Fruit fly (Drosophila melanogaster) whole organism, wandering third instar larva: ENCODE data around the gene Srp68.

Experiments
- CG32264 ChIP-seq: fragments of 200-800 bp; sonication (Bioruptor generic); optimal IDR thresholded peaks from 2 replicates; lab custom pipeline; 2016; ENCODE audit warnings: missing biosample characterization, missing genetic modification characterization
- CrebA ChIP-seq: fragments of 200-800 bp; sonication (Bioruptor generic); optimal IDR thresholded peaks from 2 replicates; lab custom pipeline; 2016; ENCODE audit warnings: missing biosample characterization, mild to moderate bottlenecking, missing genetic modification characterization, borderline replicate concordance
- Dif ChIP-seq: fragments of 200-275, 200-300 bp; sonication (Bioruptor generic); optimal IDR thresholded peaks from 2 replicates; lab custom pipeline; 2018; ENCODE audit warnings: missing biosample characterization, missing genetic modification characterization; ENCODE audit not compliant: partially characterized antibody
- HLH106 ChIP-seq: fragments of 200-800 bp; optimal IDR thresholded peaks from 3 replicates; lab custom pipeline; 2019; ENCODE audit warnings: missing biosample characterization, mild to moderate bottlenecking, missing genetic modification characterization, moderate library complexity
- Hnf4 ChIP-seq: fragments of 200-800 bp; sonication (Bioruptor generic); optimal IDR thresholded peaks from 2 replicates; lab custom pipeline; 2016; ENCODE audit warnings: missing biosample characterization, mild to moderate bottlenecking, missing genetic modification characterization
- Hr83 ChIP-seq: fragments of 200-300 bp; sonication (Bioruptor generic); optimal IDR thresholded peaks from 2 replicates; lab custom pipeline; 2016; ENCODE audit warnings: missing biosample characterization, mild to moderate bottlenecking, missing genetic modification characterization, moderate library complexity; ENCODE audit not compliant: poor library complexity, severe bottlenecking
- Myc ChIP-seq: fragments of >200 bp; optimal IDR thresholded peaks from 2 replicates; lab custom pipeline; 2017
- N ChIP-seq: fragments of >200 bp; optimal IDR thresholded peaks from 2 replicates; lab custom pipeline; 2018; ENCODE audit warnings: missing biosample characterization, missing external identifiers, missing genetic modification characterization
- Sp1 ChIP-seq: fragments of 200-800 bp; sonication (Bioruptor generic); optimal IDR thresholded peaks from 3 replicates; lab custom pipeline; 2019; ENCODE audit warnings: missing biosample characterization, mild to moderate bottlenecking, missing genetic modification characterization, moderate library complexity
- brk ChIP-seq: fragments of 200-800 bp; sonication (Bioruptor generic); optimal IDR thresholded peaks from 2 replicates; lab custom pipeline; 2016; ENCODE audit warnings: missing biosample characterization, mild to moderate bottlenecking, missing genetic modification characterization
- foxo ChIP-seq, 2 experiments: fragments of 200-800 bp; sonication (Bioruptor generic); optimal IDR thresholded peaks; 2 replicates in 1 of 2; 3 replicates in 1 of 2; lab custom pipeline; 2016 to 2017; ENCODE audit warnings: missing biosample characterization in 2 of 2, missing genetic modification characterization in 2 of 2
- fru ChIP-seq: fragments of 200-800 bp; sonication (Bioruptor generic); optimal IDR thresholded peaks from 3 replicates; lab custom pipeline; 2016; ENCODE audit warnings: missing biosample characterization, mild to moderate bottlenecking, missing genetic modification characterization
- jim ChIP-seq: fragments of 175-275, 200-325 bp; sonication (Bioruptor generic); optimal IDR thresholded peaks from 2 replicates; lab custom pipeline; 2016; ENCODE audit warnings: missing biosample characterization, mild to moderate bottlenecking, missing genetic modification characterization
- rgr ChIP-seq: fragments of 200-800 bp; sonication (Bioruptor generic); optimal IDR thresholded peaks from 3 replicates; lab custom pipeline; 2016; ENCODE audit warnings: missing biosample characterization, mild to moderate bottlenecking, missing genetic modification characterization
- sv ChIP-seq: fragments of 200-800 bp; sonication (Bioruptor generic); optimal IDR thresholded peaks from 3 replicates; lab custom pipeline; 2016; ENCODE audit warnings: missing biosample characterization, missing genetic modification characterization
- tai ChIP-seq: sonication (Bioruptor generic); optimal IDR thresholded peaks from 2 replicates; lab custom pipeline; 2016; ENCODE audit warnings: missing biosample characterization, missing genetic modification characterization
- usp ChIP-seq: fragments of >200 bp; optimal IDR thresholded peaks from 2 replicates; lab custom pipeline; 2017; ENCODE audit warnings: missing biosample characterization, missing genetic modification characterization
- woc ChIP-seq: sonication (Bioruptor generic); optimal IDR thresholded peaks from 2 replicates; lab custom pipeline; 2016; ENCODE audit warnings: missing biosample characterization, mild to moderate bottlenecking, missing genetic modification characterization

The Srp68 gene

DNA sequence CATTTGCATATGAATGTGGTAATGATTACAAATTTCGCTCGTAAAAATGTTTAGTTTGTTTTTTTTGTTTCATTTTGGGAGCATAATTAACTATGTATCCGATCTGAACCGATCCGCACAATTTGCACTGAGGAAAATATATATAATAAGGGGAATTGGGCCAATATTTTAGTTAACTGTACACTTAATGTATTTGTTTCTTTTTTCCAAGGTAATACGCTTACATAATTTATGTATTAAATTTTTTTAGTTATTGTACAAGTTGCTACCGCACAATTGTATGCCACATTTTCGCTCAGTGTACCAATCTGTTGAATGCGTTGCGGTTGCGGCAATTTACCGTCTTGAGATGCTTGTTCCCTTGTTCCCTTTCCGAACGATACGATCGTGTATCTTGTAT, 50.8 kb downstream of the Srp68 start:
- TF ChIP-seq rgr (GFP tag; lab: Kevin White, UChicago) (peak; percentile 12), Sp1 (GFP tag; lab: Kevin White, UChicago) (no peak), HLH106 (no peak), Hnf4 (GFP tag; lab: Kevin White, UChicago) (no peak), foxo (GFP tag; optimal IDR thresholded peaks at IDR 0.05; lab: Kevin White, UChicago) (peak in 1 of 2 experiments; percentile 8), fru (GFP tag; lab: Kevin White, UChicago) (peak; percentile 4), brk (GFP tag; lab: Kevin White, UChicago) (no peak), sv (GFP tag; lab: Kevin White, UChicago) (peak; percentile 77), Myc (lab: Kevin White, UChicago) (no peak), N (GFP tag; lab: Kevin White, UChicago) (no peak), CG32264 (GFP tag; lab: Kevin White, UChicago) (no peak), CrebA (GFP tag; lab: Kevin White, UChicago) (no peak), tai (GFP tag; lab: Kevin White, UChicago) (no peak), Hr83 (GFP tag; lab: Kevin White, UChicago) (no peak), usp (GFP tag; lab: Kevin White, UChicago) (no peak), Dif (no peak)

DNA sequence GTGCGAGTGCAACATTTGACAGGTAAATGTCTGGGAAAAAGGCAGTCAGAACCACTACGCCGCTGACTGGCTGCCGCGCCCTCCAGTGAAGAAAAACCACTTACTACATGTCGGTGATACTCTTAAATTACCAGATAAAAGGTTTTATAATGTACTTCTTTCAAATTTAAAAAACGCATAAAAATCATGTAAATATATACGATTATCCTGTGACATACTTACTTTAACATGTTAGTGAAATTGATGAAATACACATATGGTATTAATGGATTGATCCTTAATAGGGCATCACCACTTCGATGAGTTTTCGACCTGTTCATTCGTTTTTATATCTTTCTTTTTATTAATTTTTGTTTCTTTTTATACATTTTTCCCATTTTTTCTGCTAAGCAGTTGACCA, 51.7 kb downstream of the Srp68 start:
- TF ChIP-seq woc (GFP tag; lab: Kevin White, UChicago), result peak; percentile 12
- no peak for TF ChIP-seq jim (GFP tag; lab: Kevin White, UChicago)
